Fruit fly (Drosophila melanogaster) whole organism, embryonic: Measurements from ENCODE around the gene ova.

ENCODE experiments used
- Blimp-1 ChIP-seq: fragments of 200-800 bp; sonication (Bioruptor generic); optimal IDR thresholded peaks from 3 replicates; lab custom pipeline; 2018; ENCODE audit warnings: missing biosample characterization, missing genetic modification characterization, mild to moderate bottlenecking, moderate library complexity, missing genetic modification reagents
- CG10147 ChIP-seq: fragments of 200-800 bp; sonication (Bioruptor generic); optimal IDR thresholded peaks from 2 replicates; lab custom pipeline; 2019; ENCODE audit warnings: missing biosample characterization, mild to moderate bottlenecking, missing genetic modification characterization, moderate library complexity
- CG1024 ChIP-seq: fragments of 200-800 bp; sonication (Bioruptor generic); IDR thresholded peaks from 2 replicates; pipeline ENCODE4 v1.3.6; 2022; ENCODE audit warnings: missing biosample characterization, missing genetic modification characterization
- CG10366 ChIP-seq: fragments of 200-800 bp; sonication (Bioruptor generic); IDR thresholded peaks from 2 replicates; pipeline ENCODE4 v1.3.6; 2022; ENCODE audit warnings: missing biosample characterization, missing genetic modification characterization
- CG10543 ChIP-seq: fragments of 200-800 bp; sonication (Bioruptor generic); optimal IDR thresholded peaks from 3 replicates; lab custom pipeline; 2017; ENCODE audit warnings: missing biosample characterization, mild to moderate bottlenecking, missing genetic modification characterization, moderate library complexity
- CG11456 ChIP-seq: fragments of 200-800 bp; sonication (Bioruptor generic); IDR thresholded peaks from 3 replicates; pipeline ENCODE4 v1.3.6; 2022; ENCODE audit warnings: missing biosample characterization, missing genetic modification characterization
- CG11504 ChIP-seq: fragments of 200-800 bp; sonication (Bioruptor generic); optimal IDR thresholded peaks from 3 replicates; lab custom pipeline; 2019; ENCODE audit warnings: missing biosample characterization, mild to moderate bottlenecking, missing genetic modification characterization, moderate library complexity
- CG12155 ChIP-seq: fragments of 200-800 bp; sonication (Bioruptor generic); optimal IDR thresholded peaks from 3 replicates; lab custom pipeline; 2016; ENCODE audit warnings: missing biosample characterization, missing genetic modification characterization
- CG12236 ChIP-seq: fragments of 200-800 bp; sonication (Bioruptor generic); optimal IDR thresholded peaks from 2 replicates; lab custom pipeline; 2016; ENCODE audit warnings: missing biosample characterization, missing genetic modification characterization
- CG12391 ChIP-seq: fragments of 200-800 bp; sonication (Bioruptor generic); optimal IDR thresholded peaks from 3 replicates; lab custom pipeline; 2018; ENCODE audit warnings: missing biosample characterization, mild to moderate bottlenecking, missing genetic modification characterization, moderate library complexity
- CG13296 ChIP-seq: fragments of 200-800 bp; sonication (Bioruptor generic); optimal IDR thresholded peaks from 3 replicates; lab custom pipeline; 2018; ENCODE audit warnings: missing biosample characterization, mild to moderate bottlenecking, missing genetic modification characterization
- CG13775 ChIP-seq: fragments of 200-800 bp; sonication (Bioruptor generic); optimal IDR thresholded peaks from 3 replicates; lab custom pipeline; 2017; ENCODE audit warnings: missing biosample characterization, mild to moderate bottlenecking, missing genetic modification characterization
- CG15479 ChIP-seq: fragments of 200-800 bp; sonication (Bioruptor generic); optimal IDR thresholded peaks from 3 replicates; lab custom pipeline; 2019; ENCODE audit warnings: missing biosample characterization, mild to moderate bottlenecking, missing genetic modification characterization, moderate library complexity
- CG15696 ChIP-seq: fragments of 200-800 bp; sonication (Bioruptor generic); optimal IDR thresholded peaks from 2 replicates; lab custom pipeline; 2019; ENCODE audit warnings: missing biosample characterization, mild to moderate bottlenecking, missing genetic modification characterization, moderate library complexity
- CG16779 ChIP-seq: fragments of 200-800 bp; sonication (Bioruptor generic); IDR thresholded peaks from 2 replicates; pipeline ENCODE4 v1.3.6; 2022; ENCODE audit warnings: missing biosample characterization, missing genetic modification characterization
- CG17829 ChIP-seq: fragments of 200-800 bp; optimal IDR thresholded peaks from 2 replicates; lab custom pipeline; 2019; ENCODE audit warnings: missing biosample characterization, mild to moderate bottlenecking, missing genetic modification characterization, moderate library complexity
- CG17912 ChIP-seq: fragments of 200-800 bp; sonication (Bioruptor generic); optimal IDR thresholded peaks from 2 replicates; lab custom pipeline; 2018; ENCODE audit warnings: missing biosample characterization, mild to moderate bottlenecking, missing genetic modification characterization
- CG1832 ChIP-seq: fragments of 200-800 bp; sonication (Bioruptor generic); optimal IDR thresholded peaks from 2 replicates; lab custom pipeline; 2017; ENCODE audit warnings: missing biosample characterization, mild to moderate bottlenecking, missing genetic modification characterization, inconsistent platforms
- CG2202 ChIP-seq: fragments of 200-800 bp; sonication (Bioruptor generic); optimal IDR thresholded peaks from 2 replicates; lab custom pipeline; 2018; ENCODE audit warnings: missing biosample characterization, mild to moderate bottlenecking, missing genetic modification characterization
- CG2712 ChIP-seq: fragments of 200-800 bp; optimal IDR thresholded peaks from 3 replicates; lab custom pipeline; 2019; ENCODE audit warnings: missing biosample characterization, mild to moderate bottlenecking, missing genetic modification characterization, moderate library complexity
- CG3838 ChIP-seq: fragments of 200-800 bp; sonication (Bioruptor generic); optimal IDR thresholded peaks from 3 replicates; lab custom pipeline; 2016; ENCODE audit warnings: missing biosample characterization, missing genetic modification characterization
- CG43689 ChIP-seq: fragments of 200-800 bp; sonication (Bioruptor generic); IDR thresholded peaks from 2 replicates; pipeline ENCODE4 v1.3.6; 2022; ENCODE audit warnings: missing biosample characterization, missing genetic modification characterization
- CG7357 ChIP-seq: fragments of 200-800 bp; sonication (Bioruptor generic); IDR thresholded peaks from 3 replicates; pipeline ENCODE4 v1.3.6; 2022; ENCODE audit warnings: missing biosample characterization, missing genetic modification characterization
- D19A ChIP-seq: fragments of 200-800 bp; optimal IDR thresholded peaks from 3 replicates; lab custom pipeline; 2019; ENCODE audit warnings: missing biosample characterization, mild to moderate bottlenecking, missing genetic modification characterization, moderate library complexity
- Ets65A ChIP-seq: fragments of 200-800 bp; sonication (Bioruptor generic); peaks from one replicate; lab custom pipeline; 2016; ENCODE audit warnings: missing biosample characterization, missing genetic modification characterization
- GATAe ChIP-seq: fragments of 200-800 bp; sonication (Bioruptor generic); conservative IDR thresholded peaks from 2 replicates; pipeline ENCODE4 v1.3.6; 2022; ENCODE audit warnings: missing biosample characterization, missing genetic modification characterization
- HLH3B ChIP-seq: fragments of 200-800 bp; sonication (Bioruptor generic); IDR thresholded peaks from 2 replicates; pipeline ENCODE4 v1.3.6; 2022; ENCODE audit warnings: missing biosample characterization, missing genetic modification characterization
- Hr78 ChIP-seq, 2 experiments: fragments of 200-800 bp in 1 of 2; fragments of >200 bp in 1 of 2; sonication (Bioruptor generic) in 1 of 2; optimal IDR thresholded peaks; 2 replicates each; lab custom pipeline; 2017 to 2019; ENCODE audit warnings: missing biosample characterization in 2 of 2, missing genetic modification characterization in 2 of 2, mild to moderate bottlenecking in 1 of 2, moderate library complexity in 1 of 2
- Lhr ChIP-seq: fragments of 200-800 bp; sonication (Bioruptor generic); optimal IDR thresholded peaks from 3 replicates; lab custom pipeline; 2017; ENCODE audit warnings: mild to moderate bottlenecking, missing biosample characterization, missing genetic modification reagents, missing genetic modification characterization
- MBD-R2 ChIP-seq: fragments of 200-800 bp; sonication (Bioruptor generic); IDR thresholded peaks from 2 replicates; pipeline ENCODE4 v1.3.6; 2022; ENCODE audit warnings: missing biosample characterization, missing genetic modification characterization
- Max ChIP-seq: fragments of 200-800 bp; sonication (Bioruptor generic); optimal IDR thresholded peaks from 2 replicates; lab custom pipeline; 2016; ENCODE audit warnings: missing biosample characterization, mild to moderate bottlenecking, missing genetic modification characterization
- Med ChIP-seq: fragments of 200-800 bp; sonication (Bioruptor generic); peaks from one replicate; lab custom pipeline; 2016; ENCODE audit warnings: missing biosample characterization, missing genetic modification characterization, mild to moderate bottlenecking, inconsistent platforms, moderate library complexity
- NFAT ChIP-seq: fragments of 200-800 bp; sonication (Bioruptor generic); IDR thresholded peaks from 2 replicates; pipeline ENCODE4 v1.3.6; 2022; ENCODE audit warnings: missing biosample characterization, missing genetic modification characterization
- Oli ChIP-seq: fragments of 200-800 bp; sonication (Bioruptor generic); optimal IDR thresholded peaks from 2 replicates; lab custom pipeline; 2018; ENCODE audit warnings: missing biosample characterization, mild to moderate bottlenecking, missing genetic modification characterization, moderate library complexity
- Poxn ChIP-seq: fragments of 200-800 bp; sonication (Bioruptor generic); IDR thresholded peaks from 2 replicates; pipeline ENCODE4 v1.3.6; 2022; ENCODE audit warnings: missing biosample characterization, missing genetic modification characterization
- Scr ChIP-seq: fragments of 200-800 bp; sonication (Bioruptor generic); IDR thresholded peaks from 2 replicates; pipeline ENCODE4 v1.3.6; 2022; ENCODE audit warnings: missing biosample characterization, missing genetic modification characterization; ENCODE audit not compliant: partially characterized antibody
- Spps ChIP-seq: fragments of 200-800 bp; sonication (Bioruptor generic); optimal IDR thresholded peaks from 2 replicates; lab custom pipeline; 2018; ENCODE audit warnings: missing biosample characterization, mild to moderate bottlenecking, missing genetic modification characterization
- Ssrp ChIP-seq: fragments of 200-800 bp; sonication (Bioruptor generic); optimal IDR thresholded peaks from 2 replicates; lab custom pipeline; 2018; ENCODE audit warnings: missing biosample characterization, mild to moderate bottlenecking, missing genetic modification characterization, moderate library complexity
- az2 ChIP-seq: fragments of 200-800 bp; sonication (Bioruptor generic); optimal IDR thresholded peaks from 3 replicates; lab custom pipeline; 2016; ENCODE audit warnings: missing biosample characterization, missing genetic modification characterization
- croc ChIP-seq: fragments of 200-800 bp; sonication (Bioruptor generic); conservative IDR thresholded peaks from 3 replicates; pipeline ENCODE4 v1.3.6; 2022; ENCODE audit warnings: missing biosample characterization, missing genetic modification characterization
- da ChIP-seq: fragments of 200-800 bp; sonication (Bioruptor generic); optimal IDR thresholded peaks from 2 replicates; lab custom pipeline; 2016; ENCODE audit warnings: missing biosample characterization, missing genetic modification characterization
- dmrt11E ChIP-seq: fragments of 200-800 bp; sonication (Bioruptor generic); optimal IDR thresholded peaks from 3 replicates; lab custom pipeline; 2018; ENCODE audit warnings: missing biosample characterization, mild to moderate bottlenecking, missing genetic modification characterization, moderate library complexity
- eyg ChIP-seq: fragments of 200-800 bp; sonication (Bioruptor generic); optimal IDR thresholded peaks from 3 replicates; lab custom pipeline; 2016; ENCODE audit warnings: missing biosample characterization, missing genetic modification characterization
- nau ChIP-seq: fragments of 200-800 bp; sonication (Bioruptor generic); optimal IDR thresholded peaks from 3 replicates; lab custom pipeline; 2017; ENCODE audit warnings: missing biosample characterization, mild to moderate bottlenecking, missing genetic modification characterization, missing genetic modification reagents
- peb ChIP-seq: fragments of 200-800 bp; sonication (Bioruptor generic); IDR thresholded peaks from 2 replicates; pipeline ENCODE4 v1.3.6; 2022; ENCODE audit warnings: missing biosample characterization, missing genetic modification characterization
- pita ChIP-seq: fragments of 200-800 bp; sonication (Bioruptor generic); optimal IDR thresholded peaks from 2 replicates; lab custom pipeline; 2017; ENCODE audit warnings: missing biosample characterization, mild to moderate bottlenecking, missing genetic modification characterization
- salm ChIP-seq: fragments of 200-800 bp; sonication (Bioruptor generic); optimal IDR thresholded peaks from 2 replicates; lab custom pipeline; 2018; ENCODE audit warnings: missing biosample characterization, mild to moderate bottlenecking, missing genetic modification characterization
- sim ChIP-seq: fragments of 200-800 bp; sonication (Bioruptor generic); IDR thresholded peaks from 2 replicates; pipeline ENCODE4 v1.3.6; 2022; ENCODE audit warnings: missing biosample characterization, missing genetic modification characterization
- sima ChIP-seq: fragments of 200-800 bp; sonication (Bioruptor generic); optimal IDR thresholded peaks from 2 replicates; lab custom pipeline; 2016; ENCODE audit warnings: missing biosample characterization, missing genetic modification characterization
- usp ChIP-seq: fragments of >200 bp; optimal IDR thresholded peaks from 2 replicates; lab custom pipeline; 2017; ENCODE audit warnings: missing biosample characterization, missing genetic modification characterization
- zen2 ChIP-seq: fragments of 200-800 bp; sonication (Bioruptor generic); IDR thresholded peaks from 3 replicates; pipeline ENCODE4 v1.3.6; 2022; ENCODE audit warnings: missing biosample characterization, missing genetic modification characterization; ENCODE audit not compliant: partially characterized antibody

Gene ova

dm6 chr2L:10200847-10201246, 30.6 kb downstream of the ova start, which contains the start of the genes Ripalpha and RpL7 (continued):
- TF ChIP-seq CG12236 (GFP tag; lab: Kevin White, UChicago) (peak; percentile 98), NFAT (GFP tag; lab: Robert Waterston, UW) (peak; percentile 99), CG11456 (GFP tag; lab: Robert Waterston, UW) (peak; percentile 99), Scr (peak; percentile 85), CG12155 (GFP tag; lab: Kevin White, UChicago) (peak; percentile 96), CG13296 (GFP tag; lab: Kevin White, UChicago) (peak; percentile 97), CG7357 (GFP tag; lab: Robert Waterston, UW) (peak; percentile 80), Ssrp (tag; lab: Kevin White, UChicago) (peak; percentile 84), Med (GFP tag; lab: Kevin White, UChicago) (peak; percentile 100), CG2712 (peak; percentile 92), CG15479 (GFP tag; lab: Kevin White, UChicago) (peak; percentile 95), da (GFP tag; lab: Kevin White, UChicago) (peak; percentile 98), CG10543 (peak; percentile 99), sima (GFP tag; lab: Kevin White, UChicago) (peak; percentile 96), CG13775 (peak; percentile 99), nau (peak; percentile 99), Spps (peak; percentile 90), Ets65A (GFP tag; lab: Kevin White, UChicago) (peak; percentile 100), usp (no peak), CG2202 (tag; lab: Kevin White, UChicago) (peak; percentile 95), CG10147 (peak; percentile 89), CG43689 (GFP tag; lab: Robert Waterston, UW) (no peak; the same call in 1 of the 2 replicates), CG3838 (peak; percentile 94), CG10366 (GFP tag; lab: Robert Waterston, UW) (peak; percentile 96), Poxn (peak; percentile 90), sim (GFP tag; lab: Robert Waterston, UW) (peak; percentile 89), pita (GFP tag; lab: Kevin White, UChicago) (no peak), MBD-R2 (GFP tag; lab: Robert Waterston, UW) (peak; percentile 99), salm (tag; lab: Kevin White, UChicago) (peak; percentile 92), Hr78 (GFP tag; optimal IDR thresholded peaks at IDR 0.05; lab: Kevin White, UChicago) (no peak), CG15696 (tag; lab: Kevin White, UChicago) (peak; percentile 79), CG17912 (peak; percentile 99), CG11504 (no peak), zen2 (peak; percentile 71), peb (GFP tag; lab: Robert Waterston, UW) (peak; percentile 88), CG1024 (GFP tag; lab: Robert Waterston, UW) (peak; percentile 94), eyg (GFP tag; lab: Kevin White, UChicago) (peak; percentile 97), croc (GFP tag; lab: Robert Waterston, UW) (peak; percentile 89), dmrt11E (tag; lab: Kevin White, UChicago) (peak; percentile 91), HLH3B (GFP tag; lab: Robert Waterston, UW) (peak; percentile 95), GATAe (GFP tag; lab: Robert Waterston, UW) (peak; percentile 81), CG1832 (peak; percentile 64), CG16779 (GFP tag; lab: Robert Waterston, UW) (peak; percentile 97), D19A (tag; lab: Kevin White, UChicago) (peak; percentile 51), Blimp-1 (GFP tag; lab: Kevin White, UChicago) (peak; percentile 89), CG12391 (tag; lab: Kevin White, UChicago) (peak; percentile 97), Lhr (GFP tag; lab: Kevin White, UChicago) (peak; percentile 98), Max (GFP tag; lab: Kevin White, UChicago) (peak; percentile 99), CG17829 (peak; percentile 90), Oli (tag; lab: Kevin White, UChicago) (peak; percentile 89), az2 (GFP tag; lab: Kevin White, UChicago) (peak; percentile 96)
